Worm (Caenorhabditis elegans) whole organism, L2 larva: Measurements from ENCODE around the gene clec-138.

Experiments used
- C34F6.9 ChIP-seq: fragments of 150-350 bp; optimal IDR thresholded peaks from 2 replicates; lab custom pipeline; 2014; ENCODE audit warnings: missing biosample characterization, missing genetic modification characterization
- F13H6.1 ChIP-seq: sonication (generic microtip); optimal IDR thresholded peaks from 2 replicates; lab custom pipeline; 2016; ENCODE audit warnings: missing genetic modification characterization, missing compliant biosample characterization
- R02D3.7 ChIP-seq: fragments of 150-350 bp; optimal IDR thresholded peaks from 2 replicates; lab custom pipeline; 2014; ENCODE audit warnings: missing biosample characterization, missing genetic modification characterization
- Y55F3AM.14 ChIP-seq: fragments of 200-800 bp; sonication (Bioruptor generic); optimal IDR thresholded peaks from 2 replicates; lab custom pipeline; 2018; ENCODE audit warnings: mild to moderate bottlenecking, missing genetic modification characterization, missing compliant biosample characterization
- aly-2 ChIP-seq: fragments of 150-350 bp; optimal IDR thresholded peaks from 2 replicates; lab custom pipeline; 2014; ENCODE audit warnings: missing biosample characterization, missing genetic modification characterization
- ama-1 ChIP-seq: fragments of 150-350 bp; optimal IDR thresholded peaks from 2 replicates; lab custom pipeline; 2018; ENCODE audit warnings: inconsistent platforms
- blmp-1 ChIP-seq: sonication (generic microtip); optimal IDR thresholded peaks from 2 replicates; lab custom pipeline; 2017; ENCODE audit warnings: missing genetic modification characterization, mild to moderate bottlenecking, missing compliant biosample characterization, antibody characterized with exemption, moderate library complexity; ENCODE audit not compliant: insufficient read depth
- ceh-16 ChIP-seq: fragments of 150-350 bp; optimal IDR thresholded peaks from 2 replicates; lab custom pipeline; 2014; ENCODE audit warnings: missing biosample characterization, missing genetic modification characterization
- ceh-82 ChIP-seq: fragments of 150-350 bp; optimal IDR thresholded peaks from 2 replicates; lab custom pipeline; 2014; ENCODE audit warnings: missing biosample characterization, missing genetic modification characterization
- crh-2 ChIP-seq: sonication (generic microtip); optimal IDR thresholded peaks from 2 replicates; lab custom pipeline; 2017; ENCODE audit warnings: missing biosample characterization, missing genetic modification characterization
- dmd-4 ChIP-seq: sonication (generic microtip); optimal IDR thresholded peaks from 2 replicates; lab custom pipeline; 2017; ENCODE audit warnings: missing biosample characterization, missing genetic modification characterization
- egl-27 ChIP-seq: sonication (generic microtip); optimal IDR thresholded peaks from 3 replicates; lab custom pipeline; 2017; ENCODE audit warnings: missing biosample characterization, missing genetic modification reagents, missing genetic modification characterization
- elt-1 ChIP-seq: fragments of 150-350 bp; optimal IDR thresholded peaks from 2 replicates; lab custom pipeline; 2014; ENCODE audit warnings: missing biosample characterization, missing genetic modification characterization
- elt-3 ChIP-seq: sonication (generic microtip); optimal IDR thresholded peaks from 2 replicates; lab custom pipeline; 2017; ENCODE audit warnings: missing biosample characterization, missing genetic modification characterization
- fos-1 ChIP-seq: fragments of 150-350 bp; optimal IDR thresholded peaks from 2 replicates; lab custom pipeline; 2014; ENCODE audit warnings: missing biosample characterization, missing genetic modification characterization
- lin-11 ChIP-seq: fragments of 150-350 bp; sonication (generic microtip); optimal IDR thresholded peaks from 2 replicates; lab custom pipeline; 2014; ENCODE audit warnings: missing biosample characterization, missing genetic modification characterization, inconsistent platforms, mixed read lengths
- lin-13 ChIP-seq: fragments of 150-350 bp; optimal IDR thresholded peaks from 2 replicates; lab custom pipeline; 2014; ENCODE audit warnings: missing biosample characterization, missing genetic modification reagents, missing genetic modification characterization
- lin-39 ChIP-seq: fragments of 150-350 bp; optimal IDR thresholded peaks from 2 replicates; lab custom pipeline; 2014; ENCODE audit warnings: missing biosample characterization, missing genetic modification reagents, missing genetic modification characterization
- lsy-2 ChIP-seq, 2 experiments: fragments of 150-350 bp in 1 of 2; sonication (generic microtip) in 1 of 2; optimal IDR thresholded peaks; 2 replicates each; lab custom pipeline; 2014 to 2017; ENCODE audit warnings: missing biosample characterization in 2 of 2, missing genetic modification characterization in 2 of 2
- mbf-1 ChIP-seq: sonication (generic microtip); optimal IDR thresholded peaks from 2 replicates; lab custom pipeline; 2017; ENCODE audit warnings: missing biosample characterization, missing genetic modification characterization
- mdl-1 ChIP-seq, 2 experiments: fragments of 150-350 bp in 1 of 2; sonication (generic microtip) in 1 of 2; optimal IDR thresholded peaks; 2 replicates each; lab custom pipeline; 2017; ENCODE audit warnings: missing biosample characterization in 2 of 2, missing genetic modification characterization in 2 of 2
- nhr-10 ChIP-seq: sonication (generic microtip); optimal IDR thresholded peaks from 2 replicates; lab custom pipeline; 2017; ENCODE audit warnings: missing biosample characterization, missing genetic modification characterization
- nhr-11 ChIP-seq: fragments of 150-350 bp; optimal IDR thresholded peaks from 2 replicates; lab custom pipeline; 2014; ENCODE audit warnings: missing biosample characterization, missing genetic modification characterization
- nhr-12 ChIP-seq: fragments of 150-350 bp; optimal IDR thresholded peaks from 2 replicates; lab custom pipeline; 2014; ENCODE audit warnings: missing biosample characterization, missing genetic modification characterization
- nhr-129 ChIP-seq: fragments of 150-350 bp; optimal IDR thresholded peaks from 2 replicates; lab custom pipeline; 2014; ENCODE audit warnings: missing biosample characterization, missing genetic modification characterization
- nhr-21 ChIP-seq: fragments of 150-350 bp; optimal IDR thresholded peaks from 2 replicates; lab custom pipeline; 2014; ENCODE audit warnings: missing biosample characterization, missing genetic modification characterization
- nhr-23 ChIP-seq: fragments of 150-350 bp; optimal IDR thresholded peaks from 2 replicates; lab custom pipeline; 2014; ENCODE audit warnings: missing biosample characterization, missing genetic modification reagents, missing genetic modification characterization
- nhr-237 ChIP-seq: fragments of 150-350 bp; optimal IDR thresholded peaks from 2 replicates; lab custom pipeline; 2014; ENCODE audit warnings: missing biosample characterization, missing genetic modification characterization
- nhr-25 ChIP-seq: fragments of 150-350 bp; sonication (generic microtip); optimal IDR thresholded peaks from 3 replicates; lab custom pipeline; 2014; ENCODE audit warnings: missing biosample characterization, missing genetic modification characterization
- nhr-6 ChIP-seq: fragments of 150-350 bp; optimal IDR thresholded peaks from 2 replicates; lab custom pipeline; 2014; ENCODE audit warnings: missing biosample characterization, missing genetic modification characterization
- nhr-77 ChIP-seq: fragments of 150-350 bp; optimal IDR thresholded peaks from 2 replicates; lab custom pipeline; 2014; ENCODE audit warnings: missing biosample characterization, missing genetic modification characterization
- peb-1 ChIP-seq: fragments of 150-350 bp; optimal IDR thresholded peaks from 2 replicates; lab custom pipeline; 2014; ENCODE audit warnings: missing biosample characterization, missing genetic modification characterization
- sem-4 ChIP-seq: fragments of 150-350 bp; optimal IDR thresholded peaks from 2 replicates; lab custom pipeline; 2014; ENCODE audit warnings: missing biosample characterization, missing genetic modification reagents, missing genetic modification characterization
- skn-1 ChIP-seq: sonication (generic microtip); optimal IDR thresholded peaks from 2 replicates; lab custom pipeline; 2017; ENCODE audit warnings: missing biosample characterization, missing genetic modification characterization
- sma-3 ChIP-seq: sonication (generic microtip); optimal IDR thresholded peaks from 2 replicates; lab custom pipeline; 2016; ENCODE audit warnings: missing genetic modification reagents, missing genetic modification characterization, missing compliant biosample characterization
- unc-39 ChIP-seq: fragments of 150-350 bp; optimal IDR thresholded peaks from 2 replicates; lab custom pipeline; 2014; ENCODE audit warnings: missing biosample characterization, missing genetic modification characterization
- unc-62 ChIP-seq: fragments of 150-350 bp; optimal IDR thresholded peaks from 2 replicates; lab custom pipeline; 2014; ENCODE audit warnings: missing biosample characterization, missing genetic modification reagents, missing genetic modification characterization
- zag-1 ChIP-seq: fragments of 150-350 bp; optimal IDR thresholded peaks from 2 replicates; lab custom pipeline; 2014; ENCODE audit warnings: missing biosample characterization, missing genetic modification characterization
- ztf-1 ChIP-seq: fragments of 200-800 bp; sonication (Bioruptor generic); conservative IDR thresholded peaks from 2 replicates; pipeline ENCODE4 v1.3.6; 2022; ENCODE audit warnings: missing genetic modification characterization, missing compliant biosample characterization
- ztf-11 ChIP-seq: sonication (generic microtip); optimal IDR thresholded peaks from 2 replicates; lab custom pipeline; 2017; ENCODE audit warnings: missing biosample characterization, missing genetic modification characterization
- ztf-4 ChIP-seq: fragments of 150-350 bp; optimal IDR thresholded peaks from 2 replicates; lab custom pipeline; 2014; ENCODE audit warnings: missing biosample characterization, missing genetic modification characterization

Gene clec-138

DNA sequence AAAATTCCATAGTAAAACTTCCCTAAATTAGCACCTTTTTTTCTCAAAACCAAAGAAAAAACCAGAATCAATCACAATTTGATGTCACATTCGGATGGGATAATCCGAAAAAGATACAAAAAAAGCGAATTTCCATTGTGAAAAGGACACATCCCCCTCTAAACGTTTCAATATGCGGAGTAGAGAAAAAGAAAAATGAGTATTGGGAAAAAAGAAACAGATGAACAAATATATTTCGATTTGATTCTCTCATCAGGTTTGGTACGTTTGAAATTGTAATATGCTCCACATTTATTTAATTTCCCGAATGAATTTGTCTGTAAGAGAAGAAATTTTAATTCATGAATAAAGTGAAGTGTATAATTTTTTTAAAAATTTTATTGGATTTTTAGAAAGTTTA is 38.6 kb upstream of the clec-138 start:
- TF ChIP-seq unc-39 (no peak), nhr-77 (tag; lab: Kevin White, UChicago) (no peak), skn-1 (tag; lab: Kevin White, UChicago) (no peak), ztf-4 (no peak), zag-1 (tag; lab: Kevin White, UChicago) (no peak), aly-2 (no peak), ceh-16 (tag; lab: Kevin White, UChicago) (no peak), nhr-12 (tag; lab: Kevin White, UChicago) (no peak), nhr-21 (tag; lab: Kevin White, UChicago) (no peak), unc-62 (GFP tag; lab: Kevin White, UChicago) (no peak), nhr-237 (tag; lab: Kevin White, UChicago) (no peak), lin-11 (tag; lab: Kevin White, UChicago) (no peak), F13H6.1 (tag; lab: Kevin White, UChicago) (no peak), egl-27 (tag; lab: Kevin White, UChicago) (no peak), nhr-10 (tag; lab: Kevin White, UChicago) (no peak), R02D3.7 (tag; lab: Kevin White, UChicago) (no peak), nhr-6 (tag; lab: Kevin White, UChicago) (no peak), lin-39 (no peak), nhr-23 (tag; lab: Kevin White, UChicago) (no peak)

DNA sequence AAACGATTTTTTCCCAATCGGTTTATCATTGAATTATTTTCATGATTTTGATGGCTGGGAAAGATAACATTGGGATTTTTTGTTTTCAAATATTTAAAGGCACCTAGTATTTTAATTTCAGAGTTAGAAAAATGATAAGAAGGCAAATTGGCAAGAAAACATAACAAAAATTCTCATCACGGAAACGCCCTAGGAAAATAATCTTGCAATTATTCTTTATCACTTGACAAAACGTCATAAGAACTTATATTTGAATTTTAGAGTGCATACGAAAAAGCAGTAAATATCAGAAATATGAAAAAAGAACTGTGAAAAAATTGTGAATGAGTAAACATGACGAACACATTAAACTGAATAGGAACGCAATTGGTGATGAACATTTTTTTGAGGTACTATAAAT is 37.8 kb upstream of the clec-138 start:
- TF ChIP-seq lsy-2 (tag; optimal IDR thresholded peaks at IDR 0.05; lab: Kevin White, UChicago) (no peak), nhr-129 (tag; lab: Kevin White, UChicago) (no peak), ama-1 (lab: Kevin White, UChicago) (no peak), fos-1 (tag; lab: Kevin White, UChicago) (peak; percentile 49)

- TF ChIP-seq lin-13 (GFP tag; lab: Kevin White, UChicago): no peak
- TF ChIP-seq ceh-82: no peak
- no peak for TF ChIP-seq ceh-16 (tag; lab: Kevin White, UChicago)
- no peak for TF ChIP-seq peb-1
- no peak for TF ChIP-seq Y55F3AM.14 (GFP tag; lab: Kevin White, UChicago)
- TF ChIP-seq aly-2: no peak
- no peak for TF ChIP-seq sem-4 (tag; lab: Kevin White, UChicago)
These were observed 36.2 kb upstream of the clec-138 start, which contains the start of gene fut-6 for ce11 chrII:4655834-4656233. Gene fut-6, minus strand, starts transcription at chrII:4655934.

DNA sequence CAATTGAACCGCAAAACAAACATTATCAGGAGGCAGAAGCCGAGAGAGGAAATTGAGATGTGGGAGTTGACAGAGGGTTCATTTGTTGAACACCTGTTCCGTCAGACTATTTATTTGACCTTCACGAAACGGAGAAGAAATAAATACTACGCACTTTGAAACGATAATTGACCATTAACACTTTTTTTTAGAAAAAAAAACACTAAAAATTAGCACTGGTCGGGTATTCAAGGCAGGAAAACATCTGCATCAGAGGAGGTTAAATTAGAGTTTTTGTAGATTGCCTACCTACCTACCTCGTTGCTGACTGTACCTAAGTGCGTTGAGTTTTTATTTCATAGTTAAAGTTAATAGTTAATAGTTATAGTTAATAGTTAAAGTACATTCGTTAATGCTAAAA is 30.5 kb upstream of the clec-138 start:
- TF ChIP-seq crh-2 (no peak), nhr-25 (tag; lab: Kevin White, UChicago) (no peak), mbf-1 (no peak), fos-1 (tag; lab: Kevin White, UChicago) (no peak), lin-39 (no peak), C34F6.9 (tag; lab: Kevin White, UChicago) (no peak), elt-1 (tag; lab: Kevin White, UChicago) (no peak), elt-3 (no peak), dmd-4 (tag; lab: Kevin White, UChicago) (no peak), mdl-1 (tag; optimal IDR thresholded peaks at IDR 0.05; lab: Kevin White, UChicago) (no peak), nhr-11 (tag; lab: Kevin White, UChicago) (no peak), blmp-1 (tag; lab: Kevin White, UChicago) (no peak), sem-4 (tag; lab: Kevin White, UChicago) (no peak), ztf-1 (no peak), zag-1 (tag; lab: Kevin White, UChicago) (no peak), ztf-11 (tag; lab: Kevin White, UChicago) (no peak), peb-1 (no peak), sma-3 (GFP tag; lab: Kevin White, UChicago) (no peak), unc-39 (no peak)
